Worm (Caenorhabditis elegans): Measurements from ENCODE around the gene F31F7.1.

DNA sequence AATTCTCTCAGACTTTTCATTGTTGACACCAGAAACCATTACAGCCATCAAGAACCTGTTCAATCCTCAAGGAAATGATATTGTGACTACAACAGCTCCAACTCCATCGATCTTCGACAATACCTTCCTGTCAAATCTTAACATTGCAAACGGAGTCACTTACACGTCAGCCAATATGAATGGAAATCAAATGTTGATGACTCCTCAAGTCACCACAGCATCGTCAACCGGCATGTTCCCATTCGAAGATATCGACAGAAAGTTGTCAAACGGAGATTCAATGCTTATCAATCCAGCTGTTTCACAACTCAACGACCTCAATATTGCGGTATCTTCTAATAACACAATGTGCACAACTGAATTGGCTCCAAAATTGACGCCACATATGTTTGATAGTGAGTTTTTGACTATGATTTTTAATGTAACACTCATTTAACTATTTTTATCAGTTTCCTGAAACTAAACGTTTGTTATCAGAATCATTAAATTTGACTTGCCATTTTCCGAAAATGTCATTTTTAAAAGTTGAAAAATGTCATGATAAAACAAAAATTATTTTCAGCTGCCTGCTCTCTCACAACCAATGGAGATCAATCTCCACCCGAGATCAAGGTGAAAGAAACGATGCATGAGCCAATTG is 25.2 kb upstream of the F31F7.1 start:
- TF ChIP-seq rpc-1 (optimal IDR thresholded peaks at IDR 0.05), result no peak
- no peak for TF ChIP-seq rpc-1 (tag; optimal IDR thresholded peaks at IDR 0.05)
- TF ChIP-seq repo-1 (tag; optimal IDR thresholded peaks at IDR 0.05), result no peak
- no peak for TF ChIP-seq unc-62 (GFP tag; optimal IDR thresholded peaks at IDR 0.05)
- TF ChIP-seq F55B11.4 (tag; optimal IDR thresholded peaks at IDR 0.05; ENCODE audit: borderline replicate concordance, insufficient read depth), result no peak
- TF ChIP-seq snpc-4 (GFP tag; optimal IDR thresholded peaks at IDR 0.05), result no peak
- TF ChIP-seq snpc-4 (tag; optimal IDR thresholded peaks at IDR 0.05), result no peak
- TF ChIP-seq ceh-27 (GFP tag; optimal IDR thresholded peaks at IDR 0.05), result no peak
- TF ChIP-seq aptf-3 (GFP tag; IDR thresholded peaks at IDR 0.05), result no peak

All from whole organism, young adult.